Fruit fly (Drosophila melanogaster) whole organism: Measurements from ENCODE around the gene CCT7.

ENCODE experiments used
- CG8478 ChIP-seq: fragments of >200 bp; optimal IDR thresholded peaks from 2 replicates; lab custom pipeline; 2018; ENCODE audit warnings: inconsistent platforms
- Dll ChIP-seq: fragments of >200 bp; optimal IDR thresholded peaks from 2 replicates; lab custom pipeline; 2017
- EcR ChIP-seq, 2 experiments: fragments of >200 bp; optimal IDR thresholded peaks; 2 replicates each; lab custom pipeline; 2017; ENCODE audit warnings: missing biosample characterization in 2 of 2, missing genetic modification characterization in 2 of 2, missing genetic modification reagents in 2 of 2
- pan ChIP-seq: fragments of >200 bp; optimal IDR thresholded peaks from 2 replicates; lab custom pipeline; 2017
- psq ChIP-seq: fragments of >200 bp; optimal IDR thresholded peaks from 2 replicates; lab custom pipeline; 2017
- usp ChIP-seq: fragments of >200 bp; optimal IDR thresholded peaks from 2 replicates; lab custom pipeline; 2017; ENCODE audit warnings: missing biosample characterization, missing genetic modification characterization, mixed read lengths

Gene CCT7

dm6 chr3R:8809712-8810111 is 8.3 kb downstream of the CCT7 start:
- no peak for TF ChIP-seq CG8478 (lab: Kevin White, UChicago)
- TF ChIP-seq EcR (GFP tag; optimal IDR thresholded peaks at IDR 0.05; lab: Kevin White, UChicago), result no peak
- no peak for TF ChIP-seq psq (lab: Kevin White, UChicago)
- no peak for TF ChIP-seq usp (GFP tag; lab: Kevin White, UChicago)
- no peak for TF ChIP-seq pan (lab: Kevin White, UChicago)
- TF ChIP-seq Dll (lab: Kevin White, UChicago), result no peak

DNA sequence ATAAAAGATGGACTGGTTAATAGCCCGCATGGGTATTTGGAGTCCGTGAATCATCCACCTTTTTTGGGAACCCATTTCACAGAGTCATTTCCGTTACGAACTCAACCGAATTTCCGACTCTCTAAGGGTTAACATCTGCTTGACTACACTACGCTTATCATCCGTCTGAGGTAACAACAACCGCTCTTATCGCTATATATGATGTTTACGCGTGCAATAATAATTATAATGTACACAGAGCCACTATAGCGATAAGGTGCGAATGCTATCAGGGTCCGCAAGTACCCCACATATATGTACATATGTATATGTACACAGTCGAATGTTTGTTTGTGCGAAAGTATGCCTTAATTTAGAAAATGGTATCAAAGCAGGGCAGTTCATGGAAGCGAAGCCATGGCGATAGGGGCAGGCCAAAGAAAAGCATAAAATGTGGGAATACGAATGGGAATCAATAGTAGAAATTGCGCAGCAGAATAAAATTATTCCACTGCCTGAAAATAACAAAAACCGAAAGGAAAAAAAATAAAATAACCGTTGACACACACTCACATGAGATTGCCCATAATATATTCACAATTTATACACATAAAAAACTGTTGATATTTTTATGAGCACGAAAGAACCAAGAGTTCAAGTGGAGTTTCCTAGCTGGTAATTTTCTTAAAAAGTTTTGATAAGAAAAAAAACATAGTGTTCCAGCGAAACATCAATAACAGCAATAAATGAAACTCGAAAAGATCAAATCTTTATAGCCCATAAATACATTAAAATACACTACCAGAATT is 9.2 kb downstream of the CCT7 start:
- no peak for TF ChIP-seq pan (lab: Kevin White, UChicago)
- no peak for TF ChIP-seq usp (GFP tag; lab: Kevin White, UChicago)
- no peak for TF ChIP-seq CG8478 (lab: Kevin White, UChicago)
- no peak for TF ChIP-seq Dll (lab: Kevin White, UChicago)
- no peak for TF ChIP-seq psq (lab: Kevin White, UChicago)
- no peak for TF ChIP-seq EcR (GFP tag; optimal IDR thresholded peaks at IDR 0.05; lab: Kevin White, UChicago)

DNA sequence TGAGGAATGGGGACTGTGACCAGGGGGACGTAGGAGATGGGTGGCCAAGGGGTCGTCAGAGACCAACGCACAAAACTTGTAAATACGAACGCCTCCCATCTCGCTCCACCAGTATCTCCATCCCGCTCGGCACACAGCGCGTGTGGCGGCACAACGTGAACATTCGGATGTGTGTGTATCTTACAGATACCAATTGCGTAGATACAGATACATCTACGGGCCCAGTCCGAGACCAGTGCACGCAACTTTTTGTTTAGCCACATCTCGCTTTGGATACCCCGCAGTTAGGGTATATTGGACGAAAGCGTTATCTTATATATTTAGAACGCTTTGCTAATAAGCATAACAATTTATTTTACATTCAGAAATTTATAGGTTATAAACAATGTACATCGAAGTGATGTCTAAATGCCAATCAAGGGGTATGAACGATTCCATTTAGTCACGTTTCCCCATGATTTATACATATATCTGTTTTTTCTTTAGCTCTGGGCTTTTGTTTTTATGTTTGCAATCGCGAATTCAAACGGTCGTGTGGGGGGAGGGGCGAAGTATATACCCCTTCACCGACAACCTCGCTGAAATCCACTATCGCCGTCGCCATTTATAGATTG is 10.1 kb downstream of the CCT7 start:
- TF ChIP-seq Dll (lab: Kevin White, UChicago), result no peak
- TF ChIP-seq EcR (GFP tag; optimal IDR thresholded peaks at IDR 0.05; lab: Kevin White, UChicago), result peak in 1 of 2 experiments; percentile 21
- no peak for TF ChIP-seq usp (GFP tag; lab: Kevin White, UChicago)
- no peak for TF ChIP-seq CG8478 (lab: Kevin White, UChicago)
- no peak for TF ChIP-seq psq (lab: Kevin White, UChicago)
- peak; percentile 94 for TF ChIP-seq pan (lab: Kevin White, UChicago)

DNA sequence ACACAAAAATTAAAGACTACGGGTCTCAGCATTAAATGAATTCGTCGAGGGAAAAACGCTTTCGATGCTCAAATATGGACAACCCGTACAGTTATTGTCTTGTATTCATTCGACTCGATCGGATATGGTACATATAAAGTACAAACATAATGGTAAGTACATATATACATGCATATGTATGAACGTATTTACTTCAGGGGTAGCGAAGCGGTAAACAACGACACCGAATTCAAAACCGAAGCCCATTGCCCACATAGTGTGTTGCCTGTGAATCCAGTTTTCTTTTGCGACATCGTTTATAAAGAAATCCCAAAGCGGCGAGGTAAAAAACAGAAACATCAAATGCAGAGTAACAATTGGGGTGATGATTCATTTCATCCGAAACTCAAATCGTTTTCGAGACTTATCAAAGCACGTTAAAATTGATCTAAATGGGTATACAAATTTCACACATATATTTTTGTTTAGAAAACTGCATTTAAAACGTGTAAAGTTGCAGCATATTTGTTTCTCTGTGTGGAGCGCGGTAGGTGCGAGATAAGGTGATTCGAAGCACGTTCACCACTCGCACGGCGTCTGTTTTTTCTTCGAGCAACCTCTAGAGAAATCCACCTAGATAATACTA is 11.1 kb downstream of the CCT7 start:
- no peak for TF ChIP-seq pan (lab: Kevin White, UChicago)
- TF ChIP-seq usp (GFP tag; lab: Kevin White, UChicago), result no peak
- no peak for TF ChIP-seq CG8478 (lab: Kevin White, UChicago)
- no peak for TF ChIP-seq Dll (lab: Kevin White, UChicago)
- no peak for TF ChIP-seq psq (lab: Kevin White, UChicago)

DNA sequence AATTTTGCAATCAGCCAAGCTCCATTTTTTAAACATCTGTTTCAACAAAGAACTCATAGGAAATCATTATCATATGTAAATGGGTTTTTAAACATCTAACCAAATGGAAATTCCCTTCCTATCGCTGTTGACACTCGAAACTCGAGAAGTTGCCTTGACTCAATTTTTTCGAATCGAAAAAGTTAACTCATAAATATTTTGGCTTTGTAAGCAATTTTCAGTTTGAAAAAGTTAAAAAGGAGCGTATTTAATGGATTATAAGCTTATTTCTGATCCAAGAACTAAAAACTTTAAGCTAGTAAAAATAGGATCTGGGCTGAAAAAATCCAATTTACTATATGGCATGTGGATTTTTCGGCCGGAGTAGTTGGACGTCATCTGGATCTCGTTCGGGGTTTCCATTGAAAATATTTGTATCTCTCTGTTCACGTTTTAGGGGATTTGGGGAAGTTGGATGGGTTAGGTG is 11.8 kb downstream of the CCT7 start, which contains the start of gene CG9837:
Gene CG9837 (minus strand): TSS at position 416 of the 466 bp plus-strand sequence.
- TF ChIP-seq CG8478 (lab: Kevin White, UChicago), result no peak
- no peak for TF ChIP-seq pan (lab: Kevin White, UChicago)
- TF ChIP-seq psq (lab: Kevin White, UChicago), result no peak
- no peak for TF ChIP-seq EcR (GFP tag; optimal IDR thresholded peaks at IDR 0.05; lab: Kevin White, UChicago)
- TF ChIP-seq usp (GFP tag; lab: Kevin White, UChicago), result no peak
- no peak for TF ChIP-seq Dll (lab: Kevin White, UChicago)

DNA sequence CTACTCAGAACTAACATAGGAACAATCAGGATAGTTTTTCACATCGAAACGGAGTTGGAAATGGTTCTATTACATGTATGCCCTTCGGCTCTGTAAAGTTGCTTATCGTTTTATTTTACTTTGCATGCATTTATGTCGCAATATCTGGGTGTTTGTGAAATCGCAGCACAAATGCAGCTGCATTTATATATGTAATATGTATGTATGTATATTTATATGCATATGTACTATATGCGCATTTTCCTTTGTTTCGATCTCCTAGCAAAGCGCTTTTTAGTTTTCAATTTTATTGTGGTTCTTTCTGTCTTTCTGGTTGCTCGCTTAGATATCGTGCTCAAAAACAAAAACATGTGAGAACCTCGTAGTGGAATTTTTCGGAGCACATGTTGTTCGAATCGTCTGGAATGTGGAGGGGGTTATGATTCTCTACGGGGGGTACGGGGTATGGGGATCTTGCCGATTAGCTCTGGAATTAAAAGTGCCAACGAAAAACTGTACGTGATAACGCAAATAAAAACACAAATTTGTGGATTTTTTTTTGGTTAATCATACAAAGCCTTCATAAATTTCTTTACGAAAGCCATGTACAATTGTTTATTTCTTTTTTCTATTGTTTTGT is 12.8 kb downstream of the CCT7 start:
- TF ChIP-seq Dll (lab: Kevin White, UChicago) (no peak), EcR (GFP tag; optimal IDR thresholded peaks at IDR 0.05; lab: Kevin White, UChicago) (no peak), psq (lab: Kevin White, UChicago) (no peak)

DNA sequence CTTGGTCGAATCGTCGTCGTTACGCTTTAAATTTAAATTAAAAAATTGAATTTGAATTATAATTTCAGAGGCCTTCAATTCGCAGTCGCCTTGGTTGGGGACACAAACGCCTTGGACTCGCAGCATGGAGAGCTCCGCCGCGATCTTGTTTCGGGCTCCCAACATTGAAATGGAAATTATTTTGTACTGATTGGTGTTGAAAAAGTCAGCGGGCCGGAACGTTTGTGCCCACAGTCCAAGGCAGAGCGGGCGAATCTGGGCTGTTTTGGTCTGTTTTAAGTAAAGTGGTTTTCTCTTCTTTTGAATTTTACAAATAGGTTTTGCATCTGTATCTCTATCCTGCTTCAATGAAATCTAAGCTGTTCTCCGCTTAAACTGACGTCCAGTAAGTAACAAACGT is 13.7 kb downstream of the CCT7 start:
- TF ChIP-seq Dll (lab: Kevin White, UChicago) (no peak), pan (lab: Kevin White, UChicago) (no peak), EcR (GFP tag; optimal IDR thresholded peaks at IDR 0.05; lab: Kevin White, UChicago) (no peak), CG8478 (lab: Kevin White, UChicago) (no peak), psq (lab: Kevin White, UChicago) (no peak), usp (GFP tag; lab: Kevin White, UChicago) (no peak)

DNA sequence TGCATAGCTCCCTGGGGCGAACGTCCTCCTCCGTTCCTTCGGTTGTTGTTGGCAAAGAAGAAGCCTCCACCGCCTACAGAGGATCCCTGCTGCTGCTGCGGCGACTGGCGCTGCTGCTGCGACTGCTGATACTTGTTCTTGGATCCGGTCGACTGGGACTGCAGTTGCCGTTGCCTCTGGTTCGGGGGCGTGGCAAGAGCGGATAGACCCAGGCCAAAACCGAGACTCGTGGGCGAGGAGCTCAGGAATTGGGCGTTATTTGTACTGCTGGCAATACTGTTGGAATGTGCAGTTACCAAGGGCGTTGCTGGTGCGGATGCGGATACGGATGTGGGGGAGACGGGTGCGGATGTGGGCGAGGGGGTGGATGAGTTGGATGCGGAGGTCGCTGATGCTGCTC is 16.9 kb downstream of the CCT7 start:
- TF ChIP-seq CG8478 (lab: Kevin White, UChicago), result no peak
- no peak for TF ChIP-seq EcR (GFP tag; optimal IDR thresholded peaks at IDR 0.05; lab: Kevin White, UChicago)
- TF ChIP-seq pan (lab: Kevin White, UChicago), result no peak
- TF ChIP-seq usp (GFP tag; lab: Kevin White, UChicago), result no peak
- TF ChIP-seq psq (lab: Kevin White, UChicago), result no peak
- no peak for TF ChIP-seq Dll (lab: Kevin White, UChicago)

- TF ChIP-seq usp (GFP tag; lab: Kevin White, UChicago), result no peak
- no peak for TF ChIP-seq psq (lab: Kevin White, UChicago)
- TF ChIP-seq EcR (GFP tag; optimal IDR thresholded peaks at IDR 0.05; lab: Kevin White, UChicago), result no peak
- TF ChIP-seq CG8478 (lab: Kevin White, UChicago), result no peak
- TF ChIP-seq Dll (lab: Kevin White, UChicago), result no peak
- no peak for TF ChIP-seq pan (lab: Kevin White, UChicago)
Observed at dm6 chr3R:8819551-8820057, 18.2 kb downstream of the CCT7 start.

dm6 chr3R:8820428-8820912 is 19.1 kb downstream of the CCT7 start, which contains the start of gene aqz:
Gene aqz, minus strand, starts transcription at chr3R:8820682.
- TF ChIP-seq usp (GFP tag; lab: Kevin White, UChicago) (no peak), CG8478 (lab: Kevin White, UChicago) (no peak), Dll (lab: Kevin White, UChicago) (no peak), pan (lab: Kevin White, UChicago) (no peak), EcR (GFP tag; optimal IDR thresholded peaks at IDR 0.05; lab: Kevin White, UChicago) (no peak), psq (lab: Kevin White, UChicago) (no peak)
